Fruit fly (Drosophila melanogaster) whole organism: Measurements from ENCODE around the gene Adi1.

ENCODE experiments used
- CG8478 ChIP-seq: fragments of >200 bp; optimal IDR thresholded peaks from 2 replicates; lab custom pipeline; 2018; ENCODE audit warnings: inconsistent platforms
- Dll ChIP-seq: fragments of >200 bp; optimal IDR thresholded peaks from 2 replicates; lab custom pipeline; 2017
- EcR ChIP-seq, 2 experiments: fragments of >200 bp; optimal IDR thresholded peaks; 2 replicates each; lab custom pipeline; 2017; ENCODE audit warnings: missing biosample characterization in 2 of 2, missing genetic modification characterization in 2 of 2, missing genetic modification reagents in 2 of 2
- pan ChIP-seq: fragments of >200 bp; optimal IDR thresholded peaks from 2 replicates; lab custom pipeline; 2017
- psq ChIP-seq: fragments of >200 bp; optimal IDR thresholded peaks from 2 replicates; lab custom pipeline; 2017
- usp ChIP-seq: fragments of >200 bp; optimal IDR thresholded peaks from 2 replicates; lab custom pipeline; 2017; ENCODE audit warnings: missing biosample characterization, missing genetic modification characterization, mixed read lengths

dm6 chr3L:10628384-10628783 lies 34.8 kb upstream of the Adi1 start, which contains the start of gene CG14151:
- no peak for TF ChIP-seq usp (GFP tag; lab: Kevin White, UChicago)
- no peak for TF ChIP-seq Dll (lab: Kevin White, UChicago)
- TF ChIP-seq psq (lab: Kevin White, UChicago): no peak
- no peak for TF ChIP-seq pan (lab: Kevin White, UChicago)
- TF ChIP-seq CG8478 (lab: Kevin White, UChicago): no peak
- TF ChIP-seq EcR (GFP tag; optimal IDR thresholded peaks at IDR 0.05; lab: Kevin White, UChicago): no peak
